Fruit fly (Drosophila melanogaster) whole organism, pupa: Measurements from ENCODE around the gene ppan.

Experiments used
- CG10348 ChIP-seq: fragments of 200-800 bp; sonication (Bioruptor generic); IDR thresholded peaks from 2 replicates; pipeline ENCODE4 v1.3.6; 2022; ENCODE audit warnings: missing biosample characterization, missing genetic modification characterization
- CG12605 ChIP-seq: fragments of 200-800 bp; sonication (Bioruptor generic); IDR thresholded peaks from 2 replicates; pipeline ENCODE4 v1.3.6; 2022; ENCODE audit warnings: missing biosample characterization, missing genetic modification characterization
- CG13204 ChIP-seq: fragments of 200-800 bp; sonication (Bioruptor generic); optimal IDR thresholded peaks from 2 replicates; lab custom pipeline; 2018; ENCODE audit warnings: missing biosample characterization, mild to moderate bottlenecking, missing genetic modification characterization, moderate library complexity
- CG14655 ChIP-seq: fragments of 200-800 bp; sonication (Bioruptor generic); optimal IDR thresholded peaks from 3 replicates; lab custom pipeline; 2017; ENCODE audit warnings: mild to moderate bottlenecking, missing biosample characterization, missing genetic modification reagents, missing genetic modification characterization
- CG15710 ChIP-seq: fragments of 200-800 bp; sonication (Bioruptor generic); optimal IDR thresholded peaks from 2 replicates; lab custom pipeline; 2018; ENCODE audit warnings: missing biosample characterization, mild to moderate bottlenecking, missing genetic modification characterization, moderate library complexity
- CG17806 ChIP-seq: fragments of 200-800 bp; sonication (Bioruptor generic); optimal IDR thresholded peaks from 2 replicates; lab custom pipeline; 2018; ENCODE audit warnings: missing biosample characterization, mild to moderate bottlenecking, missing genetic modification characterization, moderate library complexity
- CG32121 ChIP-seq: fragments of 200-800 bp; sonication (Bioruptor generic); IDR thresholded peaks from 2 replicates; pipeline ENCODE4 v1.3.6; 2022; ENCODE audit warnings: missing biosample characterization, missing genetic modification characterization
- CG34367 ChIP-seq: fragments of 200-800 bp; sonication (Bioruptor generic); optimal IDR thresholded peaks from 2 replicates; lab custom pipeline; 2018; ENCODE audit warnings: missing biosample characterization, mild to moderate bottlenecking, missing genetic modification characterization
- CG4496 ChIP-seq: fragments of 200-800 bp; sonication (Bioruptor generic); IDR thresholded peaks from 3 replicates; pipeline ENCODE4 v1.3.6; 2022; ENCODE audit warnings: missing biosample characterization, missing genetic modification characterization
- CG8159 ChIP-seq: fragments of 200-800 bp; sonication (Bioruptor generic); optimal IDR thresholded peaks from 3 replicates; lab custom pipeline; 2018; ENCODE audit warnings: missing biosample characterization, mild to moderate bottlenecking, missing genetic modification characterization, moderate library complexity
- CG8301 ChIP-seq: fragments of 200-800 bp; sonication (Bioruptor generic); optimal IDR thresholded peaks from 2 replicates; lab custom pipeline; 2018; ENCODE audit warnings: missing biosample characterization, mild to moderate bottlenecking, missing genetic modification characterization
- CG9948 ChIP-seq: fragments of 200-800 bp; sonication (Bioruptor generic); optimal IDR thresholded peaks from 2 replicates; lab custom pipeline; 2018; ENCODE audit warnings: missing biosample characterization, mild to moderate bottlenecking, missing genetic modification characterization, moderate library complexity
- D1 ChIP-seq: fragments of 200-800 bp; sonication (Bioruptor generic); optimal IDR thresholded peaks from 2 replicates; lab custom pipeline; 2018; ENCODE audit warnings: missing biosample characterization, mild to moderate bottlenecking, missing genetic modification characterization, moderate library complexity
- EcR ChIP-seq: fragments of 200-800 bp; sonication (Bioruptor generic); optimal IDR thresholded peaks from 3 replicates; lab custom pipeline; 2019; ENCODE audit warnings: missing biosample characterization, missing genetic modification characterization, mild to moderate bottlenecking, moderate library complexity, missing genetic modification reagents
- Ets98B ChIP-seq: fragments of 200-800 bp; sonication (Bioruptor generic); IDR thresholded peaks from 2 replicates; pipeline ENCODE4 v1.3.6; 2022; ENCODE audit warnings: missing biosample characterization, missing genetic modification characterization
- Pif1A ChIP-seq: fragments of 200-800 bp; sonication (Bioruptor generic); optimal IDR thresholded peaks from 3 replicates; lab custom pipeline; 2016; ENCODE audit warnings: missing biosample characterization, missing genetic modification characterization
- Pif1B ChIP-seq: fragments of 200-800 bp; sonication (Bioruptor generic); optimal IDR thresholded peaks from 3 replicates; lab custom pipeline; 2016; ENCODE audit warnings: missing biosample characterization, missing genetic modification characterization
- Snoo ChIP-seq: fragments of 200-800 bp; sonication (Bioruptor generic); optimal IDR thresholded peaks from 3 replicates; lab custom pipeline; 2017; ENCODE audit warnings: missing biosample characterization, mild to moderate bottlenecking, missing genetic modification characterization, inconsistent platforms
- fd96Ca ChIP-seq: fragments of 200-800 bp; sonication (Bioruptor generic); IDR thresholded peaks from 3 replicates; pipeline ENCODE4 v1.3.6; 2022; ENCODE audit warnings: missing biosample characterization, missing genetic modification characterization
- gl ChIP-seq: fragments of 200-800 bp; sonication (Bioruptor generic); optimal IDR thresholded peaks from 2 replicates; lab custom pipeline; 2018; ENCODE audit warnings: missing biosample characterization, mild to moderate bottlenecking, missing genetic modification characterization
- rn ChIP-seq: fragments of 200-800 bp; sonication (Bioruptor generic); IDR thresholded peaks from 2 replicates; pipeline ENCODE4 v1.3.6; 2022; ENCODE audit warnings: missing biosample characterization, missing genetic modification characterization

Gene ppan

dm6 chr3R:21155931-21156488, 40.0 kb downstream of the ppan start:
- no peak for TF ChIP-seq Snoo (tag; lab: Kevin White, UChicago)
- no peak for TF ChIP-seq CG12605 (GFP tag; lab: Robert Waterston, UW)
- TF ChIP-seq Pif1B (GFP tag; lab: Kevin White, UChicago) = peak; percentile 27
- TF ChIP-seq Pif1A (GFP tag; lab: Kevin White, UChicago) = peak; percentile 12

dm6 chr3R:21156572-21157480, 40.8 kb downstream of the ppan start:
- TF ChIP-seq CG14655 = no peak
- TF ChIP-seq CG9948 (tag; lab: Kevin White, UChicago) = no peak
- TF ChIP-seq rn = no peak
- TF ChIP-seq CG13204 (GFP tag; lab: Kevin White, UChicago) = no peak
- no peak for TF ChIP-seq CG4496 (GFP tag; lab: Robert Waterston, UW)
- no peak for TF ChIP-seq CG34367 (tag; lab: Kevin White, UChicago)
- TF ChIP-seq CG32121 = no peak
- TF ChIP-seq CG17806 (tag; lab: Kevin White, UChicago) = no peak
- no peak for TF ChIP-seq Snoo (tag; lab: Kevin White, UChicago)
- TF ChIP-seq Pif1B (GFP tag; lab: Kevin White, UChicago) = no peak
- no peak for TF ChIP-seq Ets98B (GFP tag; lab: Robert Waterston, UW)
- no peak for TF ChIP-seq D1 (tag; lab: Kevin White, UChicago)
- no peak for TF ChIP-seq Pif1A (GFP tag; lab: Kevin White, UChicago)
- no peak for TF ChIP-seq CG12605 (GFP tag; lab: Robert Waterston, UW)
- TF ChIP-seq fd96Ca = no peak
- TF ChIP-seq gl = no peak
- no peak for TF ChIP-seq EcR
- no peak for TF ChIP-seq CG8159 (tag; lab: Kevin White, UChicago)
- no peak for TF ChIP-seq CG15710 (tag; lab: Kevin White, UChicago)

dm6 chr3R:21158643-21159042, 42.6 kb downstream of the ppan start:
- TF ChIP-seq Pif1B (GFP tag; lab: Kevin White, UChicago) = no peak
- TF ChIP-seq CG4496 (GFP tag; lab: Robert Waterston, UW) = no peak
- TF ChIP-seq CG32121 = no peak
- TF ChIP-seq CG10348 (GFP tag; lab: Robert Waterston, UW) = no peak
- no peak for TF ChIP-seq fd96Ca
- no peak for TF ChIP-seq CG8301 (tag; lab: Kevin White, UChicago)
- TF ChIP-seq CG34367 (tag; lab: Kevin White, UChicago) = no peak
- no peak for TF ChIP-seq CG12605 (GFP tag; lab: Robert Waterston, UW)
- no peak for TF ChIP-seq Pif1A (GFP tag; lab: Kevin White, UChicago)
- TF ChIP-seq CG17806 (tag; lab: Kevin White, UChicago) = no peak

dm6 chr3R:21161042-21161532, 45.0 kb downstream of the ppan start, which contains the start of gene cDIP:
cDIP (minus strand) TSS chr3R:21161092.
- TF ChIP-seq CG4496 (GFP tag; lab: Robert Waterston, UW) (no peak), Ets98B (GFP tag; lab: Robert Waterston, UW) (no peak)

dm6 chr3R:21161620-21162029, 45.6 kb downstream of the ppan start:
- TF ChIP-seq Pif1B (GFP tag; lab: Kevin White, UChicago) = no peak
- TF ChIP-seq CG34367 (tag; lab: Kevin White, UChicago) = no peak
- TF ChIP-seq D1 (tag; lab: Kevin White, UChicago) = no peak
- TF ChIP-seq CG15710 (tag; lab: Kevin White, UChicago) = no peak

- no peak for TF ChIP-seq Snoo (tag; lab: Kevin White, UChicago)
- TF ChIP-seq CG12605 (GFP tag; lab: Robert Waterston, UW) = no peak
- TF ChIP-seq Ets98B (GFP tag; lab: Robert Waterston, UW) = no peak
- TF ChIP-seq CG15710 (tag; lab: Kevin White, UChicago) = peak; percentile 10
- no peak for TF ChIP-seq CG8159 (tag; lab: Kevin White, UChicago)
- TF ChIP-seq EcR = peak; percentile 38
- TF ChIP-seq CG8301 (tag; lab: Kevin White, UChicago) = no peak
- peak; percentile 21 for TF ChIP-seq CG34367 (tag; lab: Kevin White, UChicago)
- no peak for TF ChIP-seq rn
These were observed 47.3 kb downstream of the ppan start, which contains the start of gene CG5810 for dm6 chr3R:21163318-21163828. CG5810 (plus strand) TSS chr3R:21163778.
